Worm (Caenorhabditis elegans): ENCODE results near the gene C02B10.3.
A peak's percentile ranks its signal among the peaks of the same experiment; 100 is the strongest.

C02B10.3 gene

ce11 chrIV:5089795-5090528 is 13.1 kb downstream of the C02B10.3 start:
- peak; percentile 28 for TF ChIP-seq nhr-23 (tag; optimal IDR thresholded peaks at IDR 0.05)
- TF ChIP-seq nhr-25 (tag; optimal IDR thresholded peaks at IDR 0.05): peak; percentile 35
- peak; percentile 79 for TF ChIP-seq elt-2 (tag; optimal IDR thresholded peaks at IDR 0.05)
- TF ChIP-seq nfya-1 (tag; optimal IDR thresholded peaks at IDR 0.05; ENCODE audit: insufficient read depth): peak; percentile 12
- peak in 1 of 3 experiments; percentile 92 for TF ChIP-seq elt-3 (tag; optimal IDR thresholded peaks at IDR 0.05)

DNA sequence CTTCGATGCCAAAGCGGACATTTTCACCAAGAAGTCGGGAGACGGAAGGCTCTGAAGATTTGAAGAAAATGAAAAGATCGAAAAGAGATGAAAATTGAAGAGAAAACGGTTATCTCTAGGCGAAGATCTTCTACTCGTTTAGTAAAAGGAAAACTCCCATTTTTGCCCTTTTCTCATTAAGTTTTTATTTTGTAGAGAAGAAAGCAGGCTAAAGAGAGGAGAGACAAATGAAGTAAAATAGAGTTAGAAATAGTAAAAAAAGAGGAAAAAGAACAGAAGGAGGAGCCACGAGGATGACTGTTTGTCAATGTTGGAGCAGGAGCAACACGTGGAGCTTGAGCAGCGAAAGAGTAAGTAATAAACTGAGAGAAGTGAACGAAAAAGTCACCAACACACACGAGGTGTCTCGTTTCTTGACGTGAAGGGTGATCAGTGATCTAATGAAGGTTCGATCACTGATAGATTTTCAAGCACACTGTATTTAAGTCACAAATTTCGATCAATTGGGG is 14.2 kb downstream of the C02B10.3 start, which contains the start of gene ivd-1:
TSS of gene ivd-1 (minus strand) at position 51 of the 509 bp plus-strand sequence.
- no peak for TF ChIP-seq unc-62 (GFP tag; optimal IDR thresholded peaks at IDR 0.05)
- no peak for TF ChIP-seq ceh-82 (tag; optimal IDR thresholded peaks at IDR 0.05)
- peak; percentile 75 for TF ChIP-seq pha-4 (tag; optimal IDR thresholded peaks at IDR 0.05)
- TF ChIP-seq skn-1 (tag; optimal IDR thresholded peaks at IDR 0.05): no peak
- no peak for TF ChIP-seq ceh-16 (tag; optimal IDR thresholded peaks at IDR 0.05)
- TF ChIP-seq sea-2 (GFP tag; optimal IDR thresholded peaks at IDR 0.05): no peak
- TF ChIP-seq snpc-4 (tag; optimal IDR thresholded peaks at IDR 0.05): no peak
- TF ChIP-seq nhr-76 (tag; optimal IDR thresholded peaks at IDR 0.05): no peak
- TF ChIP-seq egl-27 (tag; optimal IDR thresholded peaks at IDR 0.05): no peak
- TF ChIP-seq nhr-12 (tag; optimal IDR thresholded peaks at IDR 0.05): no peak
- TF ChIP-seq ceh-28 (tag; optimal IDR thresholded peaks at IDR 0.05): no peak
- peak; percentile 75 for TF ChIP-seq elt-2 (tag; optimal IDR thresholded peaks at IDR 0.05)
- TF ChIP-seq nhr-11 (tag; optimal IDR thresholded peaks at IDR 0.05): no peak
- peak; percentile 8 for TF ChIP-seq mdl-1 (tag; optimal IDR thresholded peaks at IDR 0.05)

- TF ChIP-seq elt-2 (tag; optimal IDR thresholded peaks at IDR 0.05) (peak; percentile 25), hmg-11 (tag; optimal IDR thresholded peaks at IDR 0.05) (no peak)
Observed at ce11 chrIV:5086961-5087326, 16.1 kb downstream of the C02B10.3 start.

ce11 chrIV:5086243-5086960 is 16.7 kb downstream of the C02B10.3 start:
- TF ChIP-seq elt-2 (tag; optimal IDR thresholded peaks at IDR 0.05) (peak; percentile 1), aly-2 (tag; optimal IDR thresholded peaks at IDR 0.05) (no peak)

- no peak for TF ChIP-seq lsy-12 (tag; optimal IDR thresholded peaks at IDR 0.05)
- no peak for TF ChIP-seq elt-2 (tag; optimal IDR thresholded peaks at IDR 0.05)
- TF ChIP-seq ztf-4 (tag; optimal IDR thresholded peaks at IDR 0.05): no peak
- TF ChIP-seq ceh-9 (tag; optimal IDR thresholded peaks at IDR 0.05): no peak
Observed at ce11 chrIV:5085782-5086181, 17.3 kb downstream of the C02B10.3 start.

DNA sequence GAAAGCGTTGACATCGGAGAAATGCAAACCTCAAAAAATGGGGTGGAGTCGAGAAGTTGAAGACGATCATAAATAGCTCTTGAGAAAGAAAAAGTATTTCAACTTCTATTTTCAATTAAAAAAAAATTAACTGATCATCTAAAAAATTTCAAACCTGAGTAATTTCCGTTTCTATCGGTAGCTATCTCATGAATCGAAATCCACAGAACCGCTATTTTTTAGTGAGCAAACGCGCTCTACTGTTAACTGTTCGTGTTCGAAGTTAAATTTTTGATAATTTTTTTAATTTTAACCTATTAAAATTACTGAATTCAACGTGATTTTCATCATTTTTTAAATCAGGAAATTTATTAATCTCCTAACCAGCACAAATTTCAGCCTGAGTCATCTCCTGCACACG is 19.2 kb downstream of the C02B10.3 start:
- no peak for TF ChIP-seq nhr-28 (tag; optimal IDR thresholded peaks at IDR 0.05)
- no peak for TF ChIP-seq lsy-12 (tag; optimal IDR thresholded peaks at IDR 0.05)
- TF ChIP-seq ceh-9 (tag; optimal IDR thresholded peaks at IDR 0.05): no peak
- TF ChIP-seq ztf-11 (tag; optimal IDR thresholded peaks at IDR 0.05): no peak
- TF ChIP-seq pqm-1 (tag; optimal IDR thresholded peaks at IDR 0.05): no peak
- TF ChIP-seq unc-62 (GFP tag; optimal IDR thresholded peaks at IDR 0.05): no peak
- TF ChIP-seq tbx-2 (tag; optimal IDR thresholded peaks at IDR 0.05): no peak
- no peak for TF ChIP-seq ceh-28 (tag; optimal IDR thresholded peaks at IDR 0.05)
- TF ChIP-seq elt-2 (tag; optimal IDR thresholded peaks at IDR 0.05): no peak

DNA sequence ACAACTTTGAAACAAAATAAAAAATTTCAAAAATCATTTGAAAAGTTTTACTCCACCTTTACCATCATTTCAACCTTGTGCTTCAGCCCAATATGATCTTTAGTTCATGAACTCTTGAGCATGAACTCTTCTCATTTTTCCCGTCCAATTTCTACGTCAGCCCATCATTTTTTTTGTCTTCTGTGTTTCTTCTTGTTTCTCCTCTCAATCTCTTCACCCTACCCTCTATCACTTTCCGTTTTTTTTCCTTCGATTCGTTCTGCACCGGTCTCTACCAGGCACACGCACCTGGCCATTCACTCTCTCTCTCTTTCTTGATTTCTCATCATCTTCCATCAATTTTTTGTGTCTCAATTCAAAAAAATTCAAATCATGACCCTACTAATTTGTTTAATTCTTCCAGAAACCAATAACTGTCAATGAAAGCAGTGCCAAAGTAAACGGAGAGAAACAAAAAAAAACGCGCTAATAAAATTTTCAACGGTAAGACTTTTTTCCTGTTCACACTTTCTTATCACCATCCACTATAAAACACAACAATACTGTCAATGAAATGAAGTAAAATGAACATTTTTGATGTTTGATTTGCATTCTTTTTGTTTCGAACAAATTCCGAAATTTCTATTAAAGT is 20.1 kb downstream of the C02B10.3 start, which contains the start of gene pygo-1:
TSS of gene pygo-1 (plus strand) at position 404 of the 631 bp plus-strand sequence.
- TF ChIP-seq skn-1 (tag; optimal IDR thresholded peaks at IDR 0.05) (no peak), nhr-76 (tag; optimal IDR thresholded peaks at IDR 0.05) (no peak), ztf-4 (tag; optimal IDR thresholded peaks at IDR 0.05) (no peak), lsy-12 (tag; optimal IDR thresholded peaks at IDR 0.05) (no peak), nhr-237 (tag; optimal IDR thresholded peaks at IDR 0.05) (no peak), daf-12 (tag; optimal IDR thresholded peaks at IDR 0.05) (no peak), elt-2 (tag; optimal IDR thresholded peaks at IDR 0.05) (peak; percentile 66), ama-1 (optimal IDR thresholded peaks at IDR 0.05) (peak; percentile 42), ceh-16 (tag; optimal IDR thresholded peaks at IDR 0.05) (no peak), jun-1 (tag; optimal IDR thresholded peaks at IDR 0.05) (no peak), lin-39 (tag; optimal IDR thresholded peaks at IDR 0.05) (no peak), ceh-28 (tag; optimal IDR thresholded peaks at IDR 0.05) (no peak), mml-1 (tag; optimal IDR thresholded peaks at IDR 0.05) (no peak), nfya-1 (tag; optimal IDR thresholded peaks at IDR 0.05; ENCODE audit: insufficient read depth) (peak; percentile 26), nhr-28 (tag; optimal IDR thresholded peaks at IDR 0.05) (no peak), nhr-12 (tag; optimal IDR thresholded peaks at IDR 0.05) (no peak), elt-1 (tag; optimal IDR thresholded peaks at IDR 0.05) (no peak), nhr-25 (tag; optimal IDR thresholded peaks at IDR 0.05) (no peak), ztf-11 (tag; optimal IDR thresholded peaks at IDR 0.05) (no peak), elt-3 (tag; optimal IDR thresholded peaks at IDR 0.05) (no peak), pha-4 (tag; optimal IDR thresholded peaks at IDR 0.05) (peak; percentile 2), nhr-23 (tag; optimal IDR thresholded peaks at IDR 0.05) (no peak)
